Fruit fly (Drosophila melanogaster): Measurements from ENCODE around the gene Pldn.
A peak's percentile ranks its signal among the peaks of the same experiment; 100 is the strongest.

Pldn gene

dm6 chr3L:11683819-11684521 lies 7.2 kb downstream of the Pldn start, which contains the start of gene Sugb (continued):
- TF ChIP-seq CG3065 (GFP tag; optimal IDR thresholded peaks at IDR 0.05) (no peak), kah (GFP tag; optimal IDR thresholded peaks at IDR 0.05) (no peak), Chrac-16 (GFP tag; optimal IDR thresholded peaks at IDR 0.05) (peak; percentile 41), Bteb2 (GFP tag; optimal IDR thresholded peaks at IDR 0.05) (peak; percentile 74), nmo (GFP tag; optimal IDR thresholded peaks at IDR 0.05) (peak; percentile 52), scrt (GFP tag; optimal IDR thresholded peaks at IDR 0.05) (peak; percentile 39), HHEX (GFP tag; optimal IDR thresholded peaks at IDR 0.05) (peak; percentile 9), so (GFP tag; IDR thresholded peaks at IDR 0.05) (no peak), CG11456 (GFP tag; IDR thresholded peaks at IDR 0.05) (no peak), dati (GFP tag; IDR thresholded peaks at IDR 0.05) (no peak), sens-2 (GFP tag; IDR thresholded peaks at IDR 0.05) (peak; percentile 15; the same call in 1 of the 2 replicates), Rfx (GFP tag; IDR thresholded peaks at IDR 0.05) (peak; percentile 87; the same call in 1 of the 2 replicates), ab (GFP tag; optimal IDR thresholded peaks at IDR 0.05) (no peak), CG15269 (tag; optimal IDR thresholded peaks at IDR 0.05) (peak; percentile 73), pan (optimal IDR thresholded peaks at IDR 0.05) (no peak), pan (GFP tag; optimal IDR thresholded peaks at IDR 0.05 in 1 of 2, IDR thresholded peaks at IDR 0.05 in 1 of 2) (peak in 1 of 2 experiments; percentile 53), pita (GFP tag; optimal IDR thresholded peaks at IDR 0.05) (no peak), CG1529 (GFP tag; optimal IDR thresholded peaks at IDR 0.05) (no peak), CG33557 (GFP tag; optimal IDR thresholded peaks at IDR 0.05) (peak; percentile 4), CG2875 (GFP tag; optimal IDR thresholded peaks at IDR 0.05) (no peak), CG18619 (GFP tag; optimal IDR thresholded peaks at IDR 0.05) (peak; percentile 54), abd-A (tag; optimal IDR thresholded peaks at IDR 0.05) (peak; percentile 78), HLHmδ (GFP tag; optimal IDR thresholded peaks at IDR 0.05) (no peak), tio (GFP tag; optimal IDR thresholded peaks at IDR 0.05) (no peak), gcm2 (GFP tag; optimal IDR thresholded peaks at IDR 0.05) (peak; percentile 61), seq (GFP tag; IDR thresholded peaks at IDR 0.05) (peak; percentile 43), aop (GFP tag; IDR thresholded peaks at IDR 0.05) (no peak), bbx (GFP tag; IDR thresholded peaks at IDR 0.05; ENCODE audit: partially characterized antibody) (peak; percentile 56; the same call in 1 of the 2 replicates), bsh (GFP tag; optimal IDR thresholded peaks at IDR 0.05) (peak; percentile 37 to 65), CG18262 (tag; optimal IDR thresholded peaks at IDR 0.05) (peak; percentile 24), NFAT (GFP tag; IDR thresholded peaks at IDR 0.05) (peak; percentile 77), Hsf (GFP tag; optimal IDR thresholded peaks at IDR 0.05) (peak; percentile 70), CG4617 (GFP tag; optimal IDR thresholded peaks at IDR 0.05; ENCODE audit: borderline replicate concordance) (peak; percentile 52), exex (tag; optimal IDR thresholded peaks at IDR 0.05) (peak; percentile 79), CG7372 (GFP tag; IDR thresholded peaks at IDR 0.05) (peak; percentile 51; the same call in 1 of the 2 replicates), CG18011 (GFP tag; optimal IDR thresholded peaks at IDR 0.05) (peak; percentile 30), nom (GFP tag; optimal IDR thresholded peaks at IDR 0.05) (peak; percentile 58), CG12391 (tag; optimal IDR thresholded peaks at IDR 0.05) (peak; percentile 69), vnd (GFP tag; IDR thresholded peaks at IDR 0.05; ENCODE audit: partially characterized antibody) (no peak), dpn (GFP tag; optimal IDR thresholded peaks at IDR 0.05) (peak; percentile 58 to 73), dmrt99B (tag; optimal IDR thresholded peaks at IDR 0.05) (peak; percentile 59), corto (GFP tag; optimal IDR thresholded peaks at IDR 0.05) (peak; percentile 57), CG17361 (GFP tag; IDR thresholded peaks at IDR 0.05) (peak; percentile 48; the same call in 2 of the 3 replicates), H15 (GFP tag; IDR thresholded peaks at IDR 0.05) (peak; percentile 52; the same call in 1 of the 3 replicates), CG34422 (GFP tag; IDR thresholded peaks at IDR 0.05) (peak; percentile 62; the same call in 1 of the 3 replicates), Xrp1 (GFP tag; IDR thresholded peaks at IDR 0.05) (peak; percentile 78), pros (GFP tag; optimal IDR thresholded peaks at IDR 0.05) (peak; percentile 16), Fer3 (tag; optimal IDR thresholded peaks at IDR 0.05) (peak; percentile 65), CG3847 (GFP tag; IDR thresholded peaks at IDR 0.05) (peak; percentile 61)

Measured in whole organism, embryonic.